Fruit fly (Drosophila melanogaster): ENCODE data around the gene CG43102.
"Not testable (repeated sequence)": the region's sequence is repeated elsewhere in the genome, so short reads cannot be mapped to it uniquely, and the experiment has no call there.

CG43102 gene

dm6 chr3R:17803025-17803424 is 8.7 kb upstream of the CG43102 start, which contains the start of gene CG17806:
TSS of gene CG17806 (minus strand) at chr3R:17803260.
- TF ChIP-seq CG8478 (optimal IDR thresholded peaks at IDR 0.05): no peak
- TF ChIP-seq CTCF (optimal IDR thresholded peaks at IDR 0.05): no peak

dm6 chr3R:17801264-17801663 is 7.0 kb upstream of the CG43102 start, which contains the start of gene CG17803:
TSS of gene CG17803 (minus strand) at chr3R:17801512.
- TF ChIP-seq CTCF (optimal IDR thresholded peaks at IDR 0.05): no peak
- TF ChIP-seq CG8478 (optimal IDR thresholded peaks at IDR 0.05): no peak

dm6 chr3R:17798211-17798737 is 4.0 kb upstream of the CG43102 start, which contains the start of gene CG7379:
TSS of gene CG7379 (minus strand) at chr3R:17798304.
- TF ChIP-seq CG8478 (optimal IDR thresholded peaks at IDR 0.05) (no peak), CTCF (optimal IDR thresholded peaks at IDR 0.05) (no peak)

- TF ChIP-seq CG8478 (optimal IDR thresholded peaks at IDR 0.05): no peak
- no peak for TF ChIP-seq CTCF (optimal IDR thresholded peaks at IDR 0.05)
These were observed 1.4 kb upstream of the CG43102 start for dm6 chr3R:17795561-17796170.

DNA sequence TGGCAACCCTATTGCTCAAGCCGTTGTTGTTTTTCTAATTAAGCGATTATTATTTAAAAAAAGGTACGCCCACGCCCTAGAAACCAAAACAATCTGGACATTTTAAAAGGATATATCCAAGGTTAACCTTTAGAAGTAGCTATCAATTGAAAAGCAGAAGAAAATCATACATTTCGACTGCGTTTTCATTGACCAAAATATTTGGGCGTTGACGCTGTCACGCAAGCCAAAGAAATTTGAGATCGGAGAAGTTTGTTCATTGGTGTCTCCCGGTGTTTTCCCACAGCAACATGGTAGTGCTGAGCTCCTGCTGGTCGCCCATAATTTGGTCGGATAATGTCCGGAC is 758 bp upstream of the CG43102 start, which contains the start of gene pasi1:
Gene pasi1, plus strand, starts transcription at position 1 of the 346 bp plus-strand sequence.
- TF ChIP-seq CG8478 (optimal IDR thresholded peaks at IDR 0.05) (no peak), CTCF (optimal IDR thresholded peaks at IDR 0.05) (no peak)

- TF ChIP-seq CTCF (optimal IDR thresholded peaks at IDR 0.05): no peak
- TF ChIP-seq CG8478 (optimal IDR thresholded peaks at IDR 0.05): no peak
These were observed 1.0 kb downstream of the CG43102 start for dm6 chr3R:17793287-17793686.

dm6 chr3R:17789937-17790336 is 4.4 kb downstream of the CG43102 start:
- TF ChIP-seq CG8478 (optimal IDR thresholded peaks at IDR 0.05) (no peak), CTCF (optimal IDR thresholded peaks at IDR 0.05) (no peak)

- TF ChIP-seq CG8478 (optimal IDR thresholded peaks at IDR 0.05) (no peak), CTCF (optimal IDR thresholded peaks at IDR 0.05) (no peak)
These were observed 6.5 kb downstream of the CG43102 start for dm6 chr3R:17787780-17788179.

- TF ChIP-seq CG8478 (optimal IDR thresholded peaks at IDR 0.05) (no peak), CTCF (optimal IDR thresholded peaks at IDR 0.05) (no peak)
These were observed 10.1 kb downstream of the CG43102 start for dm6 chr3R:17784189-17784588.

dm6 chr3R:17783144-17783543 is 11.1 kb downstream of the CG43102 start:
- TF ChIP-seq CG8478 (optimal IDR thresholded peaks at IDR 0.05) (no peak), CTCF (optimal IDR thresholded peaks at IDR 0.05) (no peak)

DNA sequence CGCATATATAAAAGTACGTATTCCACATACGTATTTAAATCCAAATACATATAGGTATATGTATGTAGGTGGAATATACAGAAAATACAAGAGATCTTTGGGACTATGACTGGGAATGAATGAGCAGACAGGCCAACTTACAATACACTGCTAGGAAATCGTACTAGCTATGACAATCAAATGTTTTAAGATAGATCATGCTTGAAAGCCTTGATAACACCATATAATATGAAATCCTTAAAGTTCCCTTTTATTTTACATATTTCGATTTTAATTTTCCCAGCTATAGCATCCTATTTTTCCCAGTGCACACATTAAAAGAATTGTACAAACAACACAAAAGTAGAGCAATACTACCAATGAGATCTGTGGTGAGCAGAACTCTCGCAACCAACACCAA is 12.9 kb downstream of the CG43102 start:
- TF ChIP-seq CG8478 (optimal IDR thresholded peaks at IDR 0.05) (no peak), CTCF (optimal IDR thresholded peaks at IDR 0.05) (no peak)

dm6 chr3R:17776952-17777407 is 17.3 kb downstream of the CG43102 start:
- no peak for TF ChIP-seq CG8478 (optimal IDR thresholded peaks at IDR 0.05)
- TF ChIP-seq CTCF (optimal IDR thresholded peaks at IDR 0.05): no peak

DNA sequence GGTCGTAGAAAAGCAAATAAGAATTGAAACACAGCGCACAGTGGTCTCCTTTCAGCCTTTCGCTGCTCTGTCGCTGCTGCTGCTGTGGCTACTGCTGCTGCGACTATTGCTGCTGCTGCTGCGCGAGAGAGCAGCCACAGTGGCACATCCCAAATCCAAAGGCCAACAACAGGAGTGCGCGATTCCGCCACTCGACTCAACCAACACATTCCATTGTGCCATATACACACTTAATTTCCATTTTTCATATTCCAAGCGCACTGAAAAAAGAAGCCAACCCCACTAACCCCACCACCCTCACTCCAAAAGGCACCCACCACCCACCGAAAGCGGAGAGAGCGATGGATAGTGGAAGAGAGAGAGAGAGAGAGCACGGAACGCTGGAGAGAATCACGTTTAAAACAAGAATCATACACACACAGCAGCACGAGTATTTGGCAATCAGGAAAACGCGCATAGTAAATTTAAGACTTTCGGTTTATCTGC is 18.1 kb downstream of the CG43102 start:
- TF ChIP-seq CTCF (optimal IDR thresholded peaks at IDR 0.05) (no peak), CG8478 (optimal IDR thresholded peaks at IDR 0.05) (no peak)

DNA sequence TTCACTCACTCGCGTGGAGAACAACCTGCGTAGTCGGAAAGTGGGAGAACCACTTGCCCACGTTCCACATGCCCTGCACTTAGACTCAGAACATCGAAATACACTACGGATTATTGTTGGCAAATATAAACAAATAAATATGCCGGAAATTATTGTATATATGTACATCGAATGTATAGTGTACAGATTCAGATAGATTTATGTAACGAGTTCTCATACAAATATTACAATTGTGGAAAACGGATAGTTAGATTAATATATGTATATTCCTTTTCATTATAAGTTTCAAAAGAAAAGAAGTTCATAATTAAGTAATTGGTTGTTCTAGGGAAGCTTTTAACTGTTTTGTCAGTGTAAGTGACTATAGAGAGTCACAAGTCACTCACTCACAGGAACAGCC is 19.8 kb downstream of the CG43102 start:
- TF ChIP-seq CG8478 (optimal IDR thresholded peaks at IDR 0.05) (no peak), CTCF (optimal IDR thresholded peaks at IDR 0.05) (no peak)

DNA sequence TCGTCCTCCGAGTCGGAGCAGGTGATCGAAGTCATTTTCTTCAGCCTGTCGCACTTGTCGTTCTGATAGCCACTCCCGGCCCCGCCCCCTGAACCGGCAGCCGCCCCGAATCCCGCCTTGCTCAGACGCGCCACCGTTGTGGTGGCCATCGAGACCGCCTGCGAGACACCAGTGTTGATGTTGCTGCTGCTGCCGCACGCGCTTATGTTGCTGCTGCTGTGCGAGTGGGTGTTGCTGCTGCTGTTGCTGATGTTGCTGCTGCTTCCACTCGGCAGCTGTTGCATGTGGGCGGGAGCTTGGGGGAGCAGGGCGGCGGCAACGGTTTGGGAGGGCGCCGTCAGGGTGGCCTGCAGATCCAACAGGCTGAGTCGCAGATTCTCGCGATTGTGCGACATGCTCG is 20.4 kb downstream of the CG43102 start:
- TF ChIP-seq CG8478 (optimal IDR thresholded peaks at IDR 0.05) (no peak), CTCF (optimal IDR thresholded peaks at IDR 0.05) (no peak)

- TF ChIP-seq CG8478, CTCF (optimal IDR thresholded peaks at IDR 0.05): not testable (repeated sequence)
These were observed 31.2 kb downstream of the CG43102 start, which contains the start of gene TyrR for dm6 chr3R:17763088-17763487. TSS of gene TyrR (minus strand) at chr3R:17763188.

All from S2 (cell line).